Fruit fly (Drosophila melanogaster): ENCODE data around the gene Idgf1.

Gene Idgf1

DNA sequence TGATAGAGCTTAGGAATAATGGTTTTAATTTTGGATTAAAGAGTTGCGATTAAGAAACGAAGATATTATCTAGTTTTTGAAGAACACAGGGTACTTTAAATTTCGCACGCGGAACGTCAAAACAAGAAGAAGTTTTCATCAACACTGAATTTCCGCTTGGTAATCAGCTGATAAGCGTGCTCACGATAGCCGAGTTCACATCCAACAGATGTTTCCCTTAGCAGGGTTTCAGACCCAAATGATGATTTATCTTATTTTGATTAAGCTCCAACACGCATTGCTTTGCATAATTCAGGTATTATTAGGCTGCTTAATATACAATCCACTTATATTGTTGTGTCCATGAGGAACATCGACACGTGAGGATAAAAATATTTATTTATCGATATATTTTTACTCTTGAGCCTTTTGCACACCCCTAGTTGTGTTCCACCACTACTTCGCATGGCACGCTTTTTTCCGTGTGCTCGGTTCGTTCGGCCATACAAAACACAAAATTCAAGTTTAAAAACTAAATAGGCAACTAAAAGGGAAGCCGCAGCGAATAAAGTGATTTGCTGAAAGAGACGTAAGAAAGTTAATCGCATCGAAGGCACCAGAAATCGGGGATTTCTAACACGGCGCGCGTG is 46.2 kb downstream of the Idgf1 start, which contains the start of gene Tpr2 (continued):
- TF ChIP-seq gfzf (GFP tag; optimal IDR thresholded peaks at IDR 0.05): peak; percentile 59
- TF ChIP-seq Rx (GFP tag; IDR thresholded peaks at IDR 0.05): no peak
- TF ChIP-seq croc (GFP tag; conservative IDR thresholded peaks at IDR 0.05): peak; percentile 25; the same call in 1 of the 3 replicates
- peak; percentile 50 for TF ChIP-seq CG2202 (tag; optimal IDR thresholded peaks at IDR 0.05)
- peak; percentile 82 for TF ChIP-seq CG15601 (tag; optimal IDR thresholded peaks at IDR 0.05)
- no peak for TF ChIP-seq ATbp (GFP tag; optimal IDR thresholded peaks at IDR 0.05)
- peak; percentile 91 for TF ChIP-seq trem (tag; optimal IDR thresholded peaks at IDR 0.05)
- no peak for TF ChIP-seq Taf1 (GFP tag; IDR thresholded peaks at IDR 0.05)
- 0 out of 2 replicates have a peak, but pooled peaks have one; percentile 24 for TF ChIP-seq CG5953 (GFP tag; IDR thresholded peaks at IDR 0.05)
- peak; percentile 99 for TF ChIP-seq Sry-δ (GFP tag; optimal IDR thresholded peaks at IDR 0.05)
- TF ChIP-seq Scr (GFP tag; IDR thresholded peaks at IDR 0.05; ENCODE audit: partially characterized antibody): peak; percentile 95
- no peak for TF ChIP-seq ash1 (GFP tag; optimal IDR thresholded peaks at IDR 0.05)
- TF ChIP-seq Atf3 (GFP tag; optimal IDR thresholded peaks at IDR 0.05): peak; percentile 24
- no peak for TF ChIP-seq tup (GFP tag; optimal IDR thresholded peaks at IDR 0.05)
- peak; percentile 59 for TF ChIP-seq CG18619 (GFP tag; optimal IDR thresholded peaks at IDR 0.05)
- no peak for TF ChIP-seq CG14441 (GFP tag; IDR thresholded peaks at IDR 0.05)
- no peak for TF ChIP-seq br (optimal IDR thresholded peaks at IDR 0.05)
- no peak for TF ChIP-seq CG7357 (GFP tag; IDR thresholded peaks at IDR 0.05)
- TF ChIP-seq CG17328 (GFP tag; IDR thresholded peaks at IDR 0.05): no peak
- TF ChIP-seq nom (GFP tag; optimal IDR thresholded peaks at IDR 0.05): no peak
- TF ChIP-seq pnt (GFP tag; optimal IDR thresholded peaks at IDR 0.05): no peak
- TF ChIP-seq Aef1 (GFP tag; IDR thresholded peaks at IDR 0.05): no peak
- 0 out of 2 replicates have a peak, but pooled peaks have one; percentile 17 for TF ChIP-seq Adf1 (GFP tag; IDR thresholded peaks at IDR 0.05)
- no peak for TF ChIP-seq Awh (GFP tag; IDR thresholded peaks at IDR 0.05)
- TF ChIP-seq run (tag; optimal IDR thresholded peaks at IDR 0.05): peak; percentile 76
- TF ChIP-seq CG3407 (GFP tag; optimal IDR thresholded peaks at IDR 0.05): no peak
- TF ChIP-seq CG10321 (GFP tag; IDR thresholded peaks at IDR 0.05): no peak; the same call in 1 of the 2 replicates
- TF ChIP-seq pho (GFP tag; optimal IDR thresholded peaks at IDR 0.05): peak; percentile 56
- TF ChIP-seq sna (GFP tag; IDR thresholded peaks at IDR 0.05; ENCODE audit: partially characterized antibody): peak; percentile 92
- peak; percentile 24 for TF ChIP-seq Dip3 (GFP tag; optimal IDR thresholded peaks at IDR 0.05)
- TF ChIP-seq CG7963 (GFP tag; IDR thresholded peaks at IDR 0.05; ENCODE audit: partially characterized antibody): peak; percentile 74; the same call in 2 of the 3 replicates
- TF ChIP-seq CG12942 (GFP tag; optimal IDR thresholded peaks at IDR 0.05): peak; percentile 44
- peak; percentile 54 for TF ChIP-seq Hr3 (GFP tag; optimal IDR thresholded peaks at IDR 0.05)
- TF ChIP-seq Hey (tag; optimal IDR thresholded peaks at IDR 0.05): peak; percentile 65
- TF ChIP-seq vfl (GFP tag; optimal IDR thresholded peaks at IDR 0.05): peak; percentile 55
- peak; percentile 22 for TF ChIP-seq tap (tag; optimal IDR thresholded peaks at IDR 0.05)
- TF ChIP-seq BEAF-32 (GFP tag; optimal IDR thresholded peaks at IDR 0.05): peak; percentile 99
- TF ChIP-seq HmgZ (tag; optimal IDR thresholded peaks at IDR 0.05): peak; percentile 68
- peak; percentile 32 for TF ChIP-seq Meics (GFP tag; optimal IDR thresholded peaks at IDR 0.05)
- peak; percentile 17 for TF ChIP-seq ac (GFP tag; optimal IDR thresholded peaks at IDR 0.05)
- TF ChIP-seq Xbp1 (GFP tag; optimal IDR thresholded peaks at IDR 0.05): peak; percentile 56
- TF ChIP-seq CG13296 (GFP tag; optimal IDR thresholded peaks at IDR 0.05): peak; percentile 50
- TF ChIP-seq Xrp1 (GFP tag; IDR thresholded peaks at IDR 0.05): peak; percentile 35; the same call in 1 of the 2 replicates
- TF ChIP-seq CG4328 (GFP tag; optimal IDR thresholded peaks at IDR 0.05): no peak
- TF ChIP-seq fru (optimal IDR thresholded peaks at IDR 0.05): no peak
- TF ChIP-seq stwl (tag; optimal IDR thresholded peaks at IDR 0.05): peak; percentile 75
- TF ChIP-seq CG2875 (GFP tag; optimal IDR thresholded peaks at IDR 0.05): no peak
- no peak for TF ChIP-seq Antp (GFP tag; optimal IDR thresholded peaks at IDR 0.05)
- TF ChIP-seq Lhr (GFP tag; optimal IDR thresholded peaks at IDR 0.05): peak; percentile 90
- no peak for TF ChIP-seq sqz (GFP tag; optimal IDR thresholded peaks at IDR 0.05)
